Fruit fly (Drosophila melanogaster): ENCODE measurements around the gene CG31097.

- TF ChIP-seq CTCF (GFP tag; optimal IDR thresholded peaks at IDR 0.05) = no peak
- no peak for TF ChIP-seq MTF-1 (GFP tag; optimal IDR thresholded peaks at IDR 0.05; ENCODE audit: borderline replicate concordance)
- 0 out of 2 replicates have a peak, but pooled peaks have one; percentile 26 for TF ChIP-seq Lim3 (GFP tag; IDR thresholded peaks at IDR 0.05)
Observed at dm6 chr3R:25320898-25321297, 23.3 kb upstream of the CG31097 start.
